Fruit fly (Drosophila melanogaster): ENCODE measurements around the gene CG4161.
A peak's percentile ranks its signal among the peaks of the same experiment; 100 is the strongest.

The CG4161 gene

dm6 chr2L:15441852-15442549 is 8.9 kb downstream of the CG4161 start (continued):
- TF ChIP-seq eve (GFP tag; optimal IDR thresholded peaks at IDR 0.05) (no peak), shn (GFP tag; optimal IDR thresholded peaks at IDR 0.05) (no peak), ap (GFP tag; IDR thresholded peaks at IDR 0.05) (no peak), CG17912 (GFP tag; optimal IDR thresholded peaks at IDR 0.05) (no peak), CG15514 (GFP tag; optimal IDR thresholded peaks at IDR 0.05) (no peak), CG18476 (GFP tag; optimal IDR thresholded peaks at IDR 0.05) (no peak), lmd (GFP tag; IDR thresholded peaks at IDR 0.05) (no peak), amos (GFP tag; IDR thresholded peaks at IDR 0.05; ENCODE audit: partially characterized antibody) (no peak), Mes4 (GFP tag; optimal IDR thresholded peaks at IDR 0.05) (no peak), Oaz (GFP tag; IDR thresholded peaks at IDR 0.05) (no peak), CG13123 (GFP tag; optimal IDR thresholded peaks at IDR 0.05) (no peak), CG13287 (GFP tag; IDR thresholded peaks at IDR 0.05; ENCODE audit: partially characterized antibody) (no peak), onecut (GFP tag; IDR thresholded peaks at IDR 0.05) (peak; percentile 32), Hr3 (GFP tag; optimal IDR thresholded peaks at IDR 0.05) (peak; percentile 13), kah (GFP tag; optimal IDR thresholded peaks at IDR 0.05) (no peak), Doc3 (GFP tag; IDR thresholded peaks at IDR 0.05; ENCODE audit: partially characterized antibody) (no peak), odd (GFP tag; optimal IDR thresholded peaks at IDR 0.05) (peak; percentile 12), CrebB (tag; optimal IDR thresholded peaks at IDR 0.05) (no peak), CHES-1-like (GFP tag; optimal IDR thresholded peaks at IDR 0.05) (no peak), Sox100B (GFP tag; optimal IDR thresholded peaks at IDR 0.05) (peak; percentile 68), pum (GFP tag; optimal IDR thresholded peaks at IDR 0.05) (no peak), croc (GFP tag; conservative IDR thresholded peaks at IDR 0.05) (peak; percentile 41; the same call in 2 of the 3 replicates), CG14050 (GFP tag; IDR thresholded peaks at IDR 0.05) (no peak), Mad (GFP tag; optimal IDR thresholded peaks at IDR 0.05) (no peak), CG18599 (GFP tag; optimal IDR thresholded peaks at IDR 0.05) (peak; percentile 29), CG17361 (GFP tag; IDR thresholded peaks at IDR 0.05) (peak; percentile 79), disco-r (GFP tag; optimal IDR thresholded peaks at IDR 0.05) (no peak), Nf-YC (tag; optimal IDR thresholded peaks at IDR 0.05) (peak; percentile 2), tll (GFP tag; optimal IDR thresholded peaks at IDR 0.05) (peak in 1 of 2 experiments; percentile 58), CG11695 (GFP tag; IDR thresholded peaks at IDR 0.05) (0 out of 3 replicates have a peak, but pooled peaks have one; percentile 23), org-1 (GFP tag; optimal IDR thresholded peaks at IDR 0.05) (no peak), nmo (GFP tag; optimal IDR thresholded peaks at IDR 0.05) (peak; percentile 79), CG34224 (GFP tag; IDR thresholded peaks at IDR 0.05; ENCODE audit: partially characterized antibody) (no peak), toy (GFP tag; IDR thresholded peaks at IDR 0.05) (no peak), CG12744 (GFP tag; optimal IDR thresholded peaks at IDR 0.05) (no peak), CG16779 (GFP tag; IDR thresholded peaks at IDR 0.05) (no peak), nerfin-2 (GFP tag; IDR thresholded peaks at IDR 0.05; ENCODE audit: partially characterized antibody) (no peak), Hr39 (optimal IDR thresholded peaks at IDR 0.05) (no peak), B-H2 (GFP tag; optimal IDR thresholded peaks at IDR 0.05) (no peak), CG31441 (GFP tag; IDR thresholded peaks at IDR 0.05) (peak; percentile 81), zf30C (GFP tag; optimal IDR thresholded peaks at IDR 0.05) (peak; percentile 83), CG3838 (GFP tag; optimal IDR thresholded peaks at IDR 0.05) (no peak), CG12236 (GFP tag; optimal IDR thresholded peaks at IDR 0.05) (no peak), zen2 (GFP tag; IDR thresholded peaks at IDR 0.05; ENCODE audit: partially characterized antibody) (no peak), phol (tag; optimal IDR thresholded peaks at IDR 0.05) (peak; percentile 72), Bgb (GFP tag; IDR thresholded peaks at IDR 0.05; ENCODE audit: partially characterized antibody) (no peak), peb (GFP tag; IDR thresholded peaks at IDR 0.05) (no peak), salm (tag; optimal IDR thresholded peaks at IDR 0.05) (no peak), ham (GFP tag; IDR thresholded peaks at IDR 0.05) (no peak), pnt (GFP tag; optimal IDR thresholded peaks at IDR 0.05) (no peak)
